Fruit fly (Drosophila melanogaster): Measurements from ENCODE around the gene ImpE2.

The ImpE2 gene

DNA sequence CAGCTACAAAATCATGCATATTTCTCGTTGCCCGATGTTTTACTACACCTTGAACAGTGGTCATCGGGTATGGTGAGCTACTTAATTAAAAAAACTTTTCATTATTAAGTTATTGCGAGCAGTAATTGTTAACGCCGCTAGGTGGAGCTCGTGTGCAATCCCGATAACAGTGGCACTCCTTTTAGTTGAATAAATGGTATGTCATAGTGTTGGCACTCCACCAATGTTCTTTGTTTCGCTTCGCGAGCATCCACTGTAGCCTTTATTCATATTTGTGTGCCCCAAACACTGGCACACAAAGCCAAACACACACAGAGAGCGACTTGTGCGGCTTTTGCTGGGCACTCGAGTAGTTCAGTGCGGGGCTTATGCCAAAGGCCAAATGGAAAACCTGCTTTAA, 5.4 kb upstream of the ImpE2 start (continued):
- TF ChIP-seq repo (GFP tag; optimal IDR thresholded peaks at IDR 0.05) (peak; percentile 88), CG9437 (GFP tag; optimal IDR thresholded peaks at IDR 0.05) (peak; percentile 77), p53 (GFP tag; optimal IDR thresholded peaks at IDR 0.05) (peak; percentile 68), klu (GFP tag; IDR thresholded peaks at IDR 0.05) (peak; percentile 86), Elba2 (GFP tag; optimal IDR thresholded peaks at IDR 0.05) (no peak), CG10654 (GFP tag; optimal IDR thresholded peaks at IDR 0.05) (peak; percentile 81), Camta (GFP tag; optimal IDR thresholded peaks at IDR 0.05) (peak; percentile 57), CG1233 (GFP tag; optimal IDR thresholded peaks at IDR 0.05) (peak; percentile 7), CG11085 (GFP tag; IDR thresholded peaks at IDR 0.05) (peak; percentile 78), seq (GFP tag; IDR thresholded peaks at IDR 0.05) (peak; percentile 96), CG16813 (GFP tag; IDR thresholded peaks at IDR 0.05; ENCODE audit: partially characterized antibody) (no peak), CG15479 (GFP tag; optimal IDR thresholded peaks at IDR 0.05) (no peak), Lim3 (GFP tag; IDR thresholded peaks at IDR 0.05) (peak; percentile 88), toy (GFP tag; IDR thresholded peaks at IDR 0.05) (peak; percentile 83), CoRest (tag; optimal IDR thresholded peaks at IDR 0.05) (peak; percentile 92), Doc3 (GFP tag; IDR thresholded peaks at IDR 0.05; ENCODE audit: partially characterized antibody) (no peak), CG8089 (GFP tag; optimal IDR thresholded peaks at IDR 0.05) (peak; percentile 78), Bdp1 (GFP tag; optimal IDR thresholded peaks at IDR 0.05) (peak; percentile 64), CG30403 (GFP tag; optimal IDR thresholded peaks at IDR 0.05) (peak; percentile 92), Hr51 (GFP tag; optimal IDR thresholded peaks at IDR 0.05) (peak; percentile 88 to 92), kni (GFP tag; optimal IDR thresholded peaks at IDR 0.05) (peak; percentile 55), stwl (tag; optimal IDR thresholded peaks at IDR 0.05) (peak; percentile 15), CG6254 (GFP tag; optimal IDR thresholded peaks at IDR 0.05) (peak; percentile 80), bigmax (GFP tag; optimal IDR thresholded peaks at IDR 0.05) (no peak), CG4730 (GFP tag; IDR thresholded peaks at IDR 0.05) (peak; percentile 91), hb (GFP tag; IDR thresholded peaks at IDR 0.05; ENCODE audit: partially characterized antibody) (no peak), ERR (GFP tag; optimal IDR thresholded peaks at IDR 0.05) (peak; percentile 74), gcm (GFP tag; optimal IDR thresholded peaks at IDR 0.05) (peak; percentile 79), sqz (GFP tag; optimal IDR thresholded peaks at IDR 0.05) (peak; percentile 30), Mad (GFP tag; optimal IDR thresholded peaks at IDR 0.05) (peak; percentile 79), ci (GFP tag; IDR thresholded peaks at IDR 0.05) (peak; percentile 98), stc (GFP tag; IDR thresholded peaks at IDR 0.05) (peak; percentile 63), NC2α (GFP tag; optimal IDR thresholded peaks at IDR 0.05) (peak; percentile 68), CG32767 (GFP tag; IDR thresholded peaks at IDR 0.05) (peak; percentile 95), Dref (GFP tag; IDR thresholded peaks at IDR 0.05) (no peak; the same call in 1 of the 2 replicates), CG32772 (GFP tag; IDR thresholded peaks at IDR 0.05) (peak; percentile 85), CTCF (GFP tag; optimal IDR thresholded peaks at IDR 0.05) (peak; percentile 83), C15 (GFP tag; IDR thresholded peaks at IDR 0.05) (peak; percentile 85), CG17612 (GFP tag; IDR thresholded peaks at IDR 0.05) (peak; percentile 64; the same call in 1 of the 2 replicates), D19B (GFP tag; optimal IDR thresholded peaks at IDR 0.05) (peak; percentile 47), PHDP (tag; optimal IDR thresholded peaks at IDR 0.05) (peak; percentile 91), Myb (GFP tag; optimal IDR thresholded peaks at IDR 0.05) (peak; percentile 72), CG2129 (GFP tag; IDR thresholded peaks at IDR 0.05; ENCODE audit: partially characterized antibody) (no peak), lola (GFP tag; optimal IDR thresholded peaks at IDR 0.05) (peak in 1 of 3 experiments; percentile 62), CG3847 (GFP tag; IDR thresholded peaks at IDR 0.05) (peak; percentile 96), CG11398 (GFP tag; optimal IDR thresholded peaks at IDR 0.05) (peak; percentile 87), chinmo (GFP tag; IDR thresholded peaks at IDR 0.05; ENCODE audit: partially characterized antibody) (no peak), dati (GFP tag; IDR thresholded peaks at IDR 0.05) (peak; percentile 77), corto (GFP tag; optimal IDR thresholded peaks at IDR 0.05) (peak; percentile 77), cato (GFP tag; optimal IDR thresholded peaks at IDR 0.05; ENCODE audit: borderline replicate concordance) (peak; percentile 81), Opbp (GFP tag; IDR thresholded peaks at IDR 0.05; ENCODE audit: partially characterized antibody) (no peak)

All from whole organism, embryonic.